Worm (Caenorhabditis elegans) whole organism, L3 larva: Measurements from ENCODE around the gene sun-1.

ENCODE experiments used
- elt-2 ChIP-seq: sonication (generic microtip); optimal IDR thresholded peaks from 2 replicates; lab custom pipeline; 2016; ENCODE audit warnings: missing genetic modification reagents, mild to moderate bottlenecking, missing genetic modification characterization, missing compliant biosample characterization
- nhr-11 ChIP-seq: fragments of 150-350 bp; optimal IDR thresholded peaks from 2 replicates; lab custom pipeline; 2014; ENCODE audit warnings: missing biosample characterization, missing genetic modification characterization
- pha-4 ChIP-seq: fragments of 150-350 bp; optimal IDR thresholded peaks from 2 replicates; lab custom pipeline; 2014; ENCODE audit warnings: missing biosample characterization, missing genetic modification reagents, missing genetic modification characterization
- unc-39 ChIP-seq: sonication (generic microtip); optimal IDR thresholded peaks from 4 replicates; lab custom pipeline; 2017; ENCODE audit warnings: missing biosample characterization, missing genetic modification characterization
- ztf-11 ChIP-seq: fragments of 150-350 bp; optimal IDR thresholded peaks from 2 replicates; lab custom pipeline; 2014; ENCODE audit warnings: missing biosample characterization, missing genetic modification characterization

DNA sequence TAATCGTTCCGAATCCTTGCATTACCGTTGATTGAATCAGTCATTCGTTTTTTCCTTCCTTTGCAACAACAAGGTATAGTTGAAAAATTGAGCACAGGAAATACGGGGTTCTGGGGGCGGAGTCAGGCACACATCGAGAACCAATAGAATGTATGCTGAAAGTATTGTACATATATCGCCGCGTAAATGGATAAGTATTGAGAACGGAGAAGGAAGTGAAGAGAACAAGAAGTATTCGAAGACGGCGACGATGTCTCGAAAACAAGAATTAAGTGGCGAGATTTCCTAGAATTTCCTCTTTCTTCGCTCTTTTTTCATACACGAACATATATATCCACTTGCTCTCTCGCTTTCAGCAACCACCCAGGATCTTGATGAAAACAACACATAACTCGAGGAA, 27.7 kb upstream of the sun-1 start:
- TF ChIP-seq pha-4 (tag; lab: Kevin White, UChicago) (no peak), nhr-11 (no peak), unc-39 (tag; lab: Kevin White, UChicago) (no peak), ztf-11 (tag; lab: Kevin White, UChicago) (no peak), elt-2 (tag; lab: Kevin White, UChicago) (no peak)
